Worm (Caenorhabditis elegans) whole organism, early embryonic: Measurements from ENCODE around the gene Y104H12D.2.

Experiments used
- aly-1 ChIP-seq: sonication (generic microtip); optimal IDR thresholded peaks from 2 replicates; lab custom pipeline; 2016; ENCODE audit warnings: missing genetic modification characterization, missing compliant biosample characterization
- ama-1 ChIP-seq: fragments of 150-350 bp; optimal IDR thresholded peaks from 2 replicates; lab custom pipeline; 2014
- ceh-13 ChIP-seq: fragments of 200-800 bp; sonication (Bioruptor generic); optimal IDR thresholded peaks from 2 replicates; lab custom pipeline; 2018; ENCODE audit warnings: mild to moderate bottlenecking, missing genetic modification characterization, missing compliant biosample characterization
- ets-7 ChIP-seq: sonication (generic microtip); optimal IDR thresholded peaks from 2 replicates; lab custom pipeline; 2016; ENCODE audit warnings: missing genotype, missing genetic modification characterization, missing compliant biosample characterization
- flt-1 ChIP-seq: fragments of 200-800 bp; sonication (Bioruptor generic); IDR thresholded peaks from 2 replicates; pipeline ENCODE4 v1.3.6; 2022; ENCODE audit warnings: missing genetic modification characterization, missing compliant biosample characterization
- hmbx-1 ChIP-seq: sonication (generic microtip); optimal IDR thresholded peaks from 2 replicates; lab custom pipeline; 2016; ENCODE audit warnings: mild to moderate bottlenecking, missing genetic modification characterization, missing compliant biosample characterization
- hnd-1 ChIP-seq: sonication (generic microtip); optimal IDR thresholded peaks from 2 replicates; lab custom pipeline; 2016; ENCODE audit warnings: missing genetic modification characterization, missing compliant biosample characterization
- pes-1 ChIP-seq: fragments of 200-800 bp; sonication (Bioruptor generic); IDR thresholded peaks from 2 replicates; pipeline ENCODE4 v1.3.6; 2022; ENCODE audit warnings: missing genetic modification reagents, missing genetic modification characterization, missing compliant biosample characterization
- scrt-1 ChIP-seq: fragments of 200-800 bp; sonication (Bioruptor generic); IDR thresholded peaks from 2 replicates; pipeline ENCODE4 v1.3.6; 2022; ENCODE audit warnings: missing genetic modification characterization, missing compliant biosample characterization
- tbx-37 ChIP-seq: fragments of 200-800 bp; sonication (Bioruptor generic); conservative IDR thresholded peaks from 2 replicates; pipeline ENCODE4 v1.3.6; 2022; ENCODE audit warnings: missing genetic modification reagents, missing genetic modification characterization, missing compliant biosample characterization
- tra-4 ChIP-seq: sonication (generic microtip); optimal IDR thresholded peaks from 2 replicates; lab custom pipeline; 2017; ENCODE audit warnings: missing genetic modification characterization, missing compliant biosample characterization

ce11 chrIV:1221167-1221566 is 43.3 kb downstream of the Y104H12D.2 start, which contains the start of gene W09G12.10:
- TF ChIP-seq flt-1, result no peak
- no peak for TF ChIP-seq scrt-1 (GFP tag; lab: Robert Waterston, UW)
- no peak for TF ChIP-seq hmbx-1 (tag; lab: Kevin White, UChicago)
- TF ChIP-seq ama-1 (lab: Kevin White, UChicago), result no peak
- TF ChIP-seq ceh-13, result no peak
- no peak for TF ChIP-seq pes-1
- TF ChIP-seq tbx-37 (GFP tag; lab: Robert Waterston, UW), result no peak
- TF ChIP-seq ets-7, result no peak
- TF ChIP-seq tra-4 (tag; lab: Kevin White, UChicago), result no peak
- no peak for TF ChIP-seq aly-1
- TF ChIP-seq hnd-1 (tag; lab: Kevin White, UChicago), result no peak
